Worm (Caenorhabditis elegans): ENCODE data around the gene pes-8.

DNA sequence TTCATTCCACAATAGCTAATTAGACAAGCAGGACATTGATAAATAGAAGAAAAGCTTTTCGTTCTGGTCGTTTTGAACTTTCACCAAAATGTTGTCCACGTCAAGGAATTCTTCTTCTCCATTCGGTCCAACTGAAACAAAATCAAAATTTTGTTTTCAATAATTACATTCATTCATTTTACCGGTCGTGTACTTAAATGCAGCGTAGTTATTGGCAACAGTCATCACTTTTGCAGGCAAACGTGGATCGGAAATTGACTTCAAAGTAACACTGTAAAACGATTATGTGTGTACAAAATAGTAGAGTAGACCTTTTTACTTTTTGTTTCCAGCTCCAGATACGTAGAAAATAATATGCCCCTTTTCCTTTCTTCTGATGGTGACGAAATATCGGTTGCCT, 4.4 kb downstream of the pes-8 start:
- no peak for TF ChIP-seq hmbx-1 (tag; optimal IDR thresholded peaks at IDR 0.05)
- TF ChIP-seq ama-1 (optimal IDR thresholded peaks at IDR 0.05), result no peak
- TF ChIP-seq pes-1 (GFP tag; IDR thresholded peaks at IDR 0.05), result no peak
- no peak for TF ChIP-seq ceh-36 (tag; optimal IDR thresholded peaks at IDR 0.05)
- no peak for TF ChIP-seq tbx-11 (GFP tag; IDR thresholded peaks at IDR 0.05)
- TF ChIP-seq hnd-1 (tag; optimal IDR thresholded peaks at IDR 0.05), result no peak
- no peak for TF ChIP-seq B0310.2 (tag; optimal IDR thresholded peaks at IDR 0.05)
- TF ChIP-seq scrt-1 (GFP tag; IDR thresholded peaks at IDR 0.05), result no peak
- TF ChIP-seq sea-1 (GFP tag; conservative IDR thresholded peaks at IDR 0.05), result no peak
- no peak for TF ChIP-seq flt-1 (GFP tag; IDR thresholded peaks at IDR 0.05)
- TF ChIP-seq ets-7 (tag; optimal IDR thresholded peaks at IDR 0.05), result no peak

Data from whole organism, early embryonic.